Fruit fly (Drosophila melanogaster): ENCODE measurements around the gene CG14695.
A peak's percentile ranks its signal among the peaks of the same experiment; 100 is the strongest.

The CG14695 gene

DNA sequence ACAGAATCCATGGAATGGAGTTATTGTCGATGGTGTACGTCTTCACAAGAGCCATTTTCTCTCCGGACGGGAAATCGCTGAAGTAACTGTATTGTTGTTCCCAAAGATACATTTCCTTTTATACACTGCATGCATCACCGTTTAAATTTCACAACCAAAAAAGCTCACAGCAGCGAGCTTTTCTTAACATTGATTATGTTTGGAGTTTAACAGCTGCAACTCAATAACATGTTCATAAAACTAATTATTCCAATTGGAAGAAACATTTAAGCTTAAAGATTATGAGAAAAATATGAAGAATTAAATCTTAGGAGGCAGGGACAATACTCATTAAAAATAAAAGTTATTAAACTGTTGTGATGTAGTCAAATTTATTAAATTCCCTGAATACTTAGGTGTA, at the start of gene CG14695:
CG14695 (minus strand) TSS at position 101 of the 400 bp plus-strand sequence.
- TF ChIP-seq CG10348 (GFP tag; IDR thresholded peaks at IDR 0.05), result no peak
- TF ChIP-seq CG12605 (GFP tag; IDR thresholded peaks at IDR 0.05), result no peak
- TF ChIP-seq Pif1B (GFP tag; optimal IDR thresholded peaks at IDR 0.05), result no peak
- no peak for TF ChIP-seq D1 (tag; optimal IDR thresholded peaks at IDR 0.05)
- TF ChIP-seq Pif1A (GFP tag; optimal IDR thresholded peaks at IDR 0.05), result no peak
- no peak for TF ChIP-seq CG13204 (GFP tag; optimal IDR thresholded peaks at IDR 0.05)
- no peak for TF ChIP-seq CG9948 (tag; optimal IDR thresholded peaks at IDR 0.05)
- no peak for TF ChIP-seq CG14655 (GFP tag; optimal IDR thresholded peaks at IDR 0.05)

DNA sequence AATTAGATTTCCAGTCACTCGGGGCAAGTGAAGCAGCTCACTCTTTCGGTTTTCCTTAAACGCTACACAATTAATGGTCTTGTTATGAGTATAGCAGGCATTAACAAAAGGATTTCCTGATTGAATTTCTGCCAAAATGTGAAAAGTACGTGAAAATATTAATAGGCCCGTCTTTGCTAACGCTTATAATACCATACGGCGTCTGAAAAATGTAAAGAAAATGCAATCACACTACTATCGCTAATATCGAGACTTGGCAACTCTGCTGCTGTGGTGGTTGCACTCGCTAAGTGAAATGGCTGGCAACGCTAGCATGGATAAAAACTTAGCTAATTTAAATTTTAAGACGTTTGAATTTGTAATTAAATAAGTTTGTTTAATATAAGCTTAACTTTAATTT, 14.2 kb upstream of the CG14695 start, which contains the start of gene CG6621:
CG6621 (minus strand) TSS at position 205 of the 400 bp plus-strand sequence.
- TF ChIP-seq Pif1A (GFP tag; optimal IDR thresholded peaks at IDR 0.05), result no peak
- no peak for TF ChIP-seq CG4496 (GFP tag; IDR thresholded peaks at IDR 0.05)
- no peak for TF ChIP-seq CG8159 (tag; optimal IDR thresholded peaks at IDR 0.05)
- TF ChIP-seq CG34367 (tag; optimal IDR thresholded peaks at IDR 0.05), result no peak

DNA sequence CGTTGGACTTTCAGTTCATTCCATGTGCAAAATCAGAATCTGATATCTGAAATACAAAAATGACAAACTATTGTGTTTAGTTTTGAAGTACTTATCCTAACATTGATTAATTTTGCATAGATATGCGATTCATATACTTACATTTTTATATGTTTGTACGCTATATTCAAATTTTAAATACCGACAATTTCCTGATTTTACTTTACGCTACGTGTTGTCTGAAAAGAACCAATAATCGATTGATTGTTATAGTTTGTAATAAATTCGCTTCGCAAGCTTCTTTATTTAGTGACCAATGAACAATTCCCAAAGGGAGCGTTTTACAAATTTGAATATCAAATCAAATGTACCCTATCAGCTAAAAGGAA, 10.4 kb upstream of the CG14695 start, which contains the start of gene Ak3:
Ak3 (minus strand) TSS at position 69 of the 368 bp plus-strand sequence.
- no peak for TF ChIP-seq gl (tag; optimal IDR thresholded peaks at IDR 0.05)
- TF ChIP-seq Pif1A (GFP tag; optimal IDR thresholded peaks at IDR 0.05), result no peak
- no peak for TF ChIP-seq EcR (GFP tag; optimal IDR thresholded peaks at IDR 0.05)
- no peak for TF ChIP-seq CG12605 (GFP tag; IDR thresholded peaks at IDR 0.05)
- TF ChIP-seq CG14655 (GFP tag; optimal IDR thresholded peaks at IDR 0.05), result no peak
- no peak for TF ChIP-seq Ets98B (GFP tag; IDR thresholded peaks at IDR 0.05)
- TF ChIP-seq CG9948 (tag; optimal IDR thresholded peaks at IDR 0.05), result no peak
- TF ChIP-seq CG4496 (GFP tag; IDR thresholded peaks at IDR 0.05), result no peak
- no peak for TF ChIP-seq fd96Ca (GFP tag; IDR thresholded peaks at IDR 0.05)

DNA sequence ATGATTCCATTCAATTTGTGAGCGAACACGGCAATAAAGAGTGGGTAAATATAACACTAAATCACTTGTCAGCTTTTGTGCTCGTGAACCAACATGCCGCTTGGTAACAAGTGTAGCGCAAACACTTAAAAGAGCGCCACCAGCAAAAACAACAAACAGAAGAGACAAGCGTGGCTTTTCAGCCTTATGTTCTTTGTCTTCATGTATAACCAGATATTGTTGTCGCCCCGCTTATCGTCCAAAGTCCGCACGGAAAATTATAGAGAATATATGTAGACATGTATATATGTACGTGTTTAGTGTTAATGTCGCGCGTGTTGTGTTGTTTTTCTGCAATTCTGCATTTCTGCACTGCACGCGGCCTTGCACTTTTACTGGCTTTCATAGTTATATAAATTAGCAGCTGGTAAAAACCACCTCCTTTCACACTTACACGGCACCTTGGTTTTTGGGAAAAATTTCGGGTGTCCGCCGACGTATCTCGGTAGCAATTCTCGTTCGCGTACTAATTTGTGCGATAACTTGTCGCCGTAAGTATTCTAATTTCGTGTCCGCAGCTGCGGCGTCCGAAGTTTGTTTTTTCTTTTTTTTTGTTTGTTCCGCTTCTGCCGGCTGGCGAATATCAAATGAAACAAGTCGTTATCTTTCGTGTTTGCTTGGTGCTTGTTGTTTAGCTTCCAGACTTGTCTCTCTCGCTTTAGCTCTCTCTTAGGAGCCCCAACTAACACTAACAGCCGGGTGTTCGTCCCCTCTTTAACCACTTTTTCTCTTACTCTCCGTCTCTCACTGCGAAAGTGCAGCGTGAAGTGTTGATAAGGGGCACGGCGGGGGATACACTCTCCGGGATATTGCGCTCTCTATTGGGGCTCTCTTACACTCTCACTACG, 9.8 kb upstream of the CG14695 start:
- TF ChIP-seq D1 (tag; optimal IDR thresholded peaks at IDR 0.05) (peak; percentile 7), Pif1B (GFP tag; optimal IDR thresholded peaks at IDR 0.05) (peak; percentile 54), EcR (GFP tag; optimal IDR thresholded peaks at IDR 0.05) (peak; percentile 24), CG12605 (GFP tag; IDR thresholded peaks at IDR 0.05) (peak; percentile 90), Snoo (tag; optimal IDR thresholded peaks at IDR 0.05) (peak; percentile 26), CG15710 (tag; optimal IDR thresholded peaks at IDR 0.05) (peak; percentile 35), CG17806 (tag; optimal IDR thresholded peaks at IDR 0.05) (peak; percentile 37), CG10348 (GFP tag; IDR thresholded peaks at IDR 0.05) (no peak), CG32121 (GFP tag; IDR thresholded peaks at IDR 0.05) (peak; percentile 57; the same call in 1 of the 2 replicates), Ets98B (GFP tag; IDR thresholded peaks at IDR 0.05) (peak; percentile 82), fd96Ca (GFP tag; IDR thresholded peaks at IDR 0.05) (peak; percentile 71), CG34367 (tag; optimal IDR thresholded peaks at IDR 0.05) (peak; percentile 36), CG8301 (tag; optimal IDR thresholded peaks at IDR 0.05) (peak; percentile 51), CG13204 (GFP tag; optimal IDR thresholded peaks at IDR 0.05) (peak; percentile 90), CG14655 (GFP tag; optimal IDR thresholded peaks at IDR 0.05) (peak; percentile 74), CG9948 (tag; optimal IDR thresholded peaks at IDR 0.05) (no peak), CG4496 (GFP tag; IDR thresholded peaks at IDR 0.05) (peak; percentile 78), CG8159 (tag; optimal IDR thresholded peaks at IDR 0.05) (peak; percentile 60), gl (tag; optimal IDR thresholded peaks at IDR 0.05) (peak; percentile 94), rn (GFP tag; IDR thresholded peaks at IDR 0.05) (peak; percentile 28; the same call in 1 of the 2 replicates), Pif1A (GFP tag; optimal IDR thresholded peaks at IDR 0.05) (peak; percentile 56)

DNA sequence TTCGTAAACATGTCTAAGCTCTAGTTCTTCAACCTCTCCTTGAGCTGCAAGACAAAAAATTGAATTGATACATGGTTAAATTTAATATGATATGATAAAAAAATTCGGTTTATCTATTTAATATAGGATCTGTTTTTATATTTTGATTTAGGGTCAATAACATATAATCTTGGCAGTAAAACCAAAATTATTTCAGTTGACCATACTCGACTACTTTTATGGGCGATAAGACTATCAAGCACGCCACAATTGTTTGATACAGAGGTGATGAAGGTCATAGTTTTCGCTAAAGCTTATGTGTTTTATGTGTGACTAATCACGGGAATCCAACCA, 9.1 kb upstream of the CG14695 start:
- TF ChIP-seq CG8301 (tag; optimal IDR thresholded peaks at IDR 0.05) (no peak), gl (tag; optimal IDR thresholded peaks at IDR 0.05) (no peak), CG15710 (tag; optimal IDR thresholded peaks at IDR 0.05) (no peak), CG4496 (GFP tag; IDR thresholded peaks at IDR 0.05) (no peak), Snoo (tag; optimal IDR thresholded peaks at IDR 0.05) (no peak), Pif1B (GFP tag; optimal IDR thresholded peaks at IDR 0.05) (no peak), Pif1A (GFP tag; optimal IDR thresholded peaks at IDR 0.05) (no peak), CG9948 (tag; optimal IDR thresholded peaks at IDR 0.05) (no peak), D1 (tag; optimal IDR thresholded peaks at IDR 0.05) (no peak), CG12605 (GFP tag; IDR thresholded peaks at IDR 0.05) (no peak), CG13204 (GFP tag; optimal IDR thresholded peaks at IDR 0.05) (no peak), EcR (GFP tag; optimal IDR thresholded peaks at IDR 0.05) (no peak), Ets98B (GFP tag; IDR thresholded peaks at IDR 0.05) (no peak)

DNA sequence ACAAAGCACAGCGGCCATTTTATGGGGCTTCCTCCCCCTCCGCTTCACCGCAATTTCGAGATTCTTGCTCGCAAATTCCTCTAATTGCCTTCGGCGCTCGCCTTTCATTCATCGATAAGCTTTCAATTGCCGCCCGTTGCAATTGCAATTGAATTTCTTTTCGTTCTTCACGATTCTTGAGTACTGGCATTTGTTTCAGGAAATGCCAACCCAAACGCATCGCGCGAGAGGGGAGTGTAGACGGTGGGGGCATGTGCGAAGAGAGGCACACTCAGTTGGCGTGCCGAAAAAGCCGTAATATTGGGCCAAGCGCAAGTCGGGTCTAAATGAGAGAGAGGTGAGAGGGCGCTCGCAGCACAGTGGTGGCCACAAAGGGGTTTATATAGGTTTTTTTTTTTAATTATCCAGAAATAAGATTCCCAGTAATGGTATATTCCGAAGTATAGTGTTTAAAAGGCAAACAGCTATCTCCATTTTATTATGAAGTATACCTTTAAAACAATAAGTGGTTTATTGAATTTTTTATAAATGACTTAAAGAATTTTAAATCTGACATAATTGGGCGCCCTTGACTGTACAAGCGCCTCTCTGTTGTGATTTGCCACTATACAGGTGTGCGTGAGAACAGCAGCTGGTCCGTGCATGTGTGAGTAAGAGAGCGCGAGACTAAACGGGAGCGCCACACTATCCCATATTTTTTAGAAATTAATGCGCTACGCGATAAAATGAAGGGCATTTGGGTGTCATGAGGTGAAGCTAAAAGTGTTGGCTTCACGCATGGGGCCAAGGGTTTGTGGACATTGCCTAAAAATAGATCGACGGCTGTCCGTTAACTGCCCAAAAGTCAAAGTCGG, 7.6 kb upstream of the CG14695 start:
- TF ChIP-seq Pif1A (GFP tag; optimal IDR thresholded peaks at IDR 0.05) (peak; percentile 91), rn (GFP tag; IDR thresholded peaks at IDR 0.05) (peak; percentile 38), CG14655 (GFP tag; optimal IDR thresholded peaks at IDR 0.05) (peak; percentile 90), D1 (tag; optimal IDR thresholded peaks at IDR 0.05) (peak; percentile 66), CG15710 (tag; optimal IDR thresholded peaks at IDR 0.05) (peak; percentile 89), CG8301 (tag; optimal IDR thresholded peaks at IDR 0.05) (peak; percentile 89), CG17806 (tag; optimal IDR thresholded peaks at IDR 0.05) (peak; percentile 86), CG32121 (GFP tag; IDR thresholded peaks at IDR 0.05) (peak; percentile 93), Snoo (tag; optimal IDR thresholded peaks at IDR 0.05) (peak; percentile 87), gl (tag; optimal IDR thresholded peaks at IDR 0.05) (peak; percentile 41), fd96Ca (GFP tag; IDR thresholded peaks at IDR 0.05) (peak; percentile 78), CG8159 (tag; optimal IDR thresholded peaks at IDR 0.05) (peak; percentile 89), EcR (GFP tag; optimal IDR thresholded peaks at IDR 0.05) (peak; percentile 24), CG34367 (tag; optimal IDR thresholded peaks at IDR 0.05) (peak; percentile 80), Ets98B (GFP tag; IDR thresholded peaks at IDR 0.05) (peak; percentile 86), CG12605 (GFP tag; IDR thresholded peaks at IDR 0.05) (peak; percentile 81), CG4496 (GFP tag; IDR thresholded peaks at IDR 0.05) (peak; percentile 93), CG13204 (GFP tag; optimal IDR thresholded peaks at IDR 0.05) (peak; percentile 64), Pif1B (GFP tag; optimal IDR thresholded peaks at IDR 0.05) (peak; percentile 86), CG9948 (tag; optimal IDR thresholded peaks at IDR 0.05) (peak; percentile 83), CG10348 (GFP tag; IDR thresholded peaks at IDR 0.05) (peak; percentile 69; the same call in 1 of the 2 replicates)
